Worm (Caenorhabditis elegans): Measurements from ENCODE around the gene ins-22.

ce11 chrIII:10018007-10018406 lies 8.1 kb upstream of the ins-22 start:
- TF ChIP-seq efl-1 (optimal IDR thresholded peaks at IDR 0.05) (no peak), efl-1 (GFP tag; optimal IDR thresholded peaks at IDR 0.05 in 1 of 2) (no peak), irx-1 (tag; optimal IDR thresholded peaks at IDR 0.05) (no peak), elt-3 (tag; optimal IDR thresholded peaks at IDR 0.05) (no peak), egl-27 (tag; optimal IDR thresholded peaks at IDR 0.05) (no peak), aha-1 (tag; optimal IDR thresholded peaks at IDR 0.05) (no peak), jun-1 (tag; optimal IDR thresholded peaks at IDR 0.05) (no peak), C34B4.2 (tag; optimal IDR thresholded peaks at IDR 0.05) (no peak), elt-2 (tag; optimal IDR thresholded peaks at IDR 0.05) (no peak)

Data from whole organism, L1 larva.